Worm (Caenorhabditis elegans) whole organism, mixed stage, embryonic: ENCODE results near the gene clp-1.
"Not testable (repeated sequence)": the region's sequence is repeated elsewhere in the genome, so short reads cannot be mapped to it uniquely, and the experiment has no call there.

Experiments
- M03D4.4 ChIP-seq: sonication (generic microtip); optimal IDR thresholded peaks from 2 replicates; lab custom pipeline; 2017; ENCODE audit warnings: mild to moderate bottlenecking, missing genetic modification characterization, missing compliant biosample characterization
- bed-3 ChIP-seq: fragments of 200-800 bp; sonication (Bioruptor generic); optimal IDR thresholded peaks from 3 replicates; lab custom pipeline; 2018; ENCODE audit warnings: mild to moderate bottlenecking, missing genetic modification characterization, moderate library complexity, missing compliant biosample characterization
- blmp-1 ChIP-seq: fragments of 150-350 bp; optimal IDR thresholded peaks from 2 replicates; lab custom pipeline; 2014; ENCODE audit warnings: missing biosample characterization, missing genetic modification characterization
- ceh-43 ChIP-seq: fragments of 200-800 bp; sonication (Bioruptor generic); optimal IDR thresholded peaks from 2 replicates; lab custom pipeline; 2018; ENCODE audit warnings: mild to moderate bottlenecking, missing genetic modification characterization, moderate library complexity, missing compliant biosample characterization
- ceh-83 ChIP-seq: fragments of 200-800 bp; sonication (Bioruptor generic); optimal IDR thresholded peaks from 2 replicates; lab custom pipeline; 2018; ENCODE audit warnings: mild to moderate bottlenecking, missing genetic modification characterization, missing compliant biosample characterization
- ces-1 ChIP-seq: fragments of 150-350 bp; optimal IDR thresholded peaks from 2 replicates; lab custom pipeline; 2014; ENCODE audit warnings: missing biosample characterization, missing genetic modification reagents, missing genetic modification characterization
- cnd-1 ChIP-seq: fragments of 200-800 bp; sonication (Bioruptor generic); optimal IDR thresholded peaks from 2 replicates; lab custom pipeline; 2018; ENCODE audit warnings: mild to moderate bottlenecking, missing genetic modification characterization, missing compliant biosample characterization
- elt-1 ChIP-seq: sonication (generic microtip); optimal IDR thresholded peaks from 2 replicates; lab custom pipeline; 2017; ENCODE audit warnings: missing genetic modification characterization, mild to moderate bottlenecking, missing compliant biosample characterization, antibody characterized with exemption, moderate library complexity, borderline replicate concordance; ENCODE audit not compliant: insufficient read depth
- elt-3 ChIP-seq: fragments of 150-350 bp; optimal IDR thresholded peaks from 2 replicates; lab custom pipeline; 2014; ENCODE audit warnings: missing biosample characterization, missing genetic modification characterization
- flh-1 ChIP-seq: fragments of 200-800 bp; sonication (Bioruptor generic); optimal IDR thresholded peaks from 2 replicates; lab custom pipeline; 2018; ENCODE audit warnings: mild to moderate bottlenecking, missing genetic modification characterization, moderate library complexity, missing compliant biosample characterization
- ham-2 ChIP-seq: fragments of 200-800 bp; sonication (Bioruptor generic); optimal IDR thresholded peaks from 2 replicates; lab custom pipeline; 2018; ENCODE audit warnings: mild to moderate bottlenecking, missing genetic modification characterization, missing compliant biosample characterization
- hlh-1 ChIP-seq: fragments of 150-350 bp; optimal IDR thresholded peaks from 2 replicates; lab custom pipeline; 2014; ENCODE audit warnings: missing biosample characterization, missing genetic modification reagents, missing genetic modification characterization
- lin-13 ChIP-seq: fragments of 150-350 bp; optimal IDR thresholded peaks from 2 replicates; lab custom pipeline; 2014; ENCODE audit warnings: missing biosample characterization, missing genetic modification characterization
- lsy-2 ChIP-seq: fragments of 150-350 bp; optimal IDR thresholded peaks from 2 replicates; lab custom pipeline; 2014; ENCODE audit warnings: missing biosample characterization, missing genetic modification characterization
- mep-1 ChIP-seq: fragments of 150-350 bp; optimal IDR thresholded peaks from 2 replicates; lab custom pipeline; 2017; ENCODE audit warnings: missing biosample characterization, missing genetic modification reagents, missing genetic modification characterization, inconsistent platforms
- nhr-2 ChIP-seq: fragments of 150-350 bp; optimal IDR thresholded peaks from 2 replicates; lab custom pipeline; 2014; ENCODE audit warnings: missing biosample characterization, missing genetic modification characterization
- nhr-237 ChIP-seq: fragments of 150-350 bp; optimal IDR thresholded peaks from 2 replicates; lab custom pipeline; 2014; ENCODE audit warnings: missing biosample characterization, missing genetic modification characterization
- nhr-28 ChIP-seq: fragments of 150-350 bp; optimal IDR thresholded peaks from 2 replicates; lab custom pipeline; 2014; ENCODE audit warnings: missing biosample characterization, missing genetic modification characterization
- pha-4 ChIP-seq: fragments of 150-350 bp; optimal IDR thresholded peaks from 2 replicates; lab custom pipeline; 2018; ENCODE audit warnings: missing biosample characterization, missing genetic modification reagents, missing genetic modification characterization
- sem-2 ChIP-seq: fragments of 200-800 bp; sonication (Bioruptor generic); optimal IDR thresholded peaks from 2 replicates; lab custom pipeline; 2018; ENCODE audit warnings: mild to moderate bottlenecking, missing genetic modification characterization, missing compliant biosample characterization
- snpc-4 ChIP-seq: fragments of 150-350 bp; optimal IDR thresholded peaks from 2 replicates; lab custom pipeline; 2014; ENCODE audit warnings: missing biosample characterization, missing genetic modification characterization
- sptf-1 ChIP-seq: sonication (generic microtip); optimal IDR thresholded peaks from 2 replicates; lab custom pipeline; 2017; ENCODE audit warnings: mild to moderate bottlenecking, missing genetic modification characterization, moderate library complexity, missing compliant biosample characterization
- tbx-8 ChIP-seq: fragments of 200-800 bp; sonication (Bioruptor generic); optimal IDR thresholded peaks from 2 replicates; lab custom pipeline; 2018; ENCODE audit warnings: mild to moderate bottlenecking, missing genetic modification characterization, moderate library complexity, missing compliant biosample characterization
- unc-120 ChIP-seq: sonication (generic microtip); optimal IDR thresholded peaks from 2 replicates; lab custom pipeline; 2017; ENCODE audit warnings: missing genetic modification characterization, missing compliant biosample characterization; ENCODE audit not compliant: poor library complexity, severe bottlenecking
- zip-8 ChIP-seq: fragments of 150-350 bp; optimal IDR thresholded peaks from 2 replicates; lab custom pipeline; 2014; ENCODE audit warnings: missing biosample characterization, missing genetic modification characterization
- ztf-11 ChIP-seq: fragments of 150-350 bp; optimal IDR thresholded peaks from 2 replicates; lab custom pipeline; 2014; ENCODE audit warnings: missing biosample characterization, missing genetic modification characterization

Gene clp-1

ce11 chrIII:7953208-7953607 is 26.6 kb upstream of the clp-1 start, which contains the start of gene let-754:
let-754 (minus strand) TSS chrIII:7953308.
- TF ChIP-seq unc-120 (no peak), flh-1 (GFP tag; lab: Kevin White, UChicago) (no peak), nhr-237 (tag; lab: Kevin White, UChicago) (no peak), hlh-1 (tag; lab: Kevin White, UChicago) (no peak), zip-8 (tag; lab: Kevin White, UChicago) (no peak)

- TF ChIP-seq ham-2 (no peak), ces-1 (GFP tag; lab: Kevin White, UChicago) (no peak), sem-2 (no peak), sptf-1 (tag; lab: Kevin White, UChicago) (no peak), elt-3 (tag; lab: Kevin White, UChicago) (no peak), ceh-83 (GFP tag; lab: Kevin White, UChicago) (no peak), nhr-237 (tag; lab: Kevin White, UChicago) (no peak), tbx-8 (GFP tag; lab: Kevin White, UChicago) (no peak), flh-1 (GFP tag; lab: Kevin White, UChicago) (no peak), blmp-1 (tag; lab: Kevin White, UChicago) (no peak), nhr-28 (tag; lab: Kevin White, UChicago) (no peak), ztf-11 (tag; lab: Kevin White, UChicago) (no peak), ceh-43 (GFP tag; lab: Kevin White, UChicago) (no peak), bed-3 (GFP tag; lab: Kevin White, UChicago) (no peak)
Observed at ce11 chrIII:7956965-7957364, 22.8 kb upstream of the clp-1 start, which contains the start of gene C29E4.9. C29E4.9 (minus strand) TSS chrIII:7957065.

- no peak for TF ChIP-seq sptf-1 (tag; lab: Kevin White, UChicago)
- TF ChIP-seq ztf-11 (tag; lab: Kevin White, UChicago): no peak
- TF ChIP-seq cnd-1 (tag; lab: Kevin White, UChicago): no peak
- TF ChIP-seq snpc-4 (tag; lab: Kevin White, UChicago): no peak
- TF ChIP-seq sem-2: no peak
- TF ChIP-seq ces-1 (GFP tag; lab: Kevin White, UChicago): peak; percentile 42
- TF ChIP-seq pha-4: peak; percentile 33
- no peak for TF ChIP-seq lin-13
- no peak for TF ChIP-seq hlh-1 (tag; lab: Kevin White, UChicago)
- TF ChIP-seq nhr-2: no peak
- TF ChIP-seq flh-1 (GFP tag; lab: Kevin White, UChicago): no peak
- no peak for TF ChIP-seq nhr-237 (tag; lab: Kevin White, UChicago)
- no peak for TF ChIP-seq blmp-1 (tag; lab: Kevin White, UChicago)
- TF ChIP-seq nhr-28 (tag; lab: Kevin White, UChicago): no peak
- no peak for TF ChIP-seq mep-1 (tag; lab: Kevin White, UChicago)
Observed at ce11 chrIII:7958085-7958484, 21.7 kb upstream of the clp-1 start, which contains the start of gene C29E4.11. C29E4.11 (minus strand) TSS chrIII:7958114.

- not testable (repeated sequence) for TF ChIP-seq snpc-4 (tag; lab: Kevin White, UChicago); lin-13; elt-1
Observed at ce11 chrIII:7958922-7959609, 20.7 kb upstream of the clp-1 start, which contains the start of gene F54H12.10. F54H12.10 (minus strand) TSS chrIII:7958972.

ce11 chrIII:7962641-7963040 is 17.1 kb upstream of the clp-1 start, which contains the start of gene F54H12.4:
F54H12.4 (minus strand) TSS chrIII:7962741.
- not testable (repeated sequence) for TF ChIP-seq ceh-83 (GFP tag; lab: Kevin White, UChicago); snpc-4 (tag; lab: Kevin White, UChicago); pha-4

- not testable (repeated sequence) for TF ChIP-seq snpc-4 (tag; lab: Kevin White, UChicago); M03D4.4 (tag; lab: Kevin White, UChicago); lsy-2
Observed at ce11 chrIII:7964281-7964680, 15.5 kb upstream of the clp-1 start, which contains the start of gene F54H12.2. F54H12.2 (plus strand) TSS chrIII:7964581.
